Fruit fly (Drosophila melanogaster) whole organism, embryonic: Measurements from ENCODE around the gene CG9300.

Source experiments
- Bgb ChIP-seq: fragments of 200-800 bp; sonication (Bioruptor generic); IDR thresholded peaks from 2 replicates; pipeline ENCODE4 v1.3.6; 2022; ENCODE audit warnings: missing biosample characterization, missing genetic modification characterization; ENCODE audit not compliant: partially characterized antibody
- CG1024 ChIP-seq: fragments of 200-800 bp; sonication (Bioruptor generic); IDR thresholded peaks from 2 replicates; pipeline ENCODE4 v1.3.6; 2022; ENCODE audit warnings: missing biosample characterization, missing genetic modification characterization
- CG10654 ChIP-seq: fragments of 200-800 bp; sonication (Bioruptor generic); optimal IDR thresholded peaks from 2 replicates; lab custom pipeline; 2016; ENCODE audit warnings: missing biosample characterization, missing genetic modification characterization
- CG11504 ChIP-seq: fragments of 200-800 bp; sonication (Bioruptor generic); optimal IDR thresholded peaks from 3 replicates; lab custom pipeline; 2019; ENCODE audit warnings: missing biosample characterization, mild to moderate bottlenecking, missing genetic modification characterization, moderate library complexity
- CG12155 ChIP-seq: fragments of 200-800 bp; sonication (Bioruptor generic); optimal IDR thresholded peaks from 3 replicates; lab custom pipeline; 2016; ENCODE audit warnings: missing biosample characterization, missing genetic modification characterization
- CG16815 ChIP-seq: fragments of 200-800 bp; sonication (Bioruptor generic); optimal IDR thresholded peaks from 3 replicates; lab custom pipeline; 2017; ENCODE audit warnings: missing biosample characterization, mild to moderate bottlenecking, missing genetic modification characterization
- CG2129 ChIP-seq: fragments of 200-800 bp; sonication (Bioruptor generic); IDR thresholded peaks from 2 replicates; pipeline ENCODE4 v1.3.6; 2022; ENCODE audit warnings: missing biosample characterization, missing genetic modification characterization; ENCODE audit not compliant: partially characterized antibody
- CG4282 ChIP-seq: fragments of 200-800 bp; sonication (Bioruptor generic); optimal IDR thresholded peaks from 2 replicates; lab custom pipeline; 2016; ENCODE audit warnings: missing biosample characterization, missing genetic modification characterization
- CG4730 ChIP-seq: fragments of 200-800 bp; sonication (Bioruptor generic); IDR thresholded peaks from 2 replicates; pipeline ENCODE4 v1.3.6; 2022; ENCODE audit warnings: missing biosample characterization, missing genetic modification characterization
- CG5180 ChIP-seq: fragments of 200-800 bp; sonication (Bioruptor generic); optimal IDR thresholded peaks from 3 replicates; lab custom pipeline; 2017; ENCODE audit warnings: missing biosample characterization, missing genetic modification characterization, mild to moderate bottlenecking, moderate library complexity, missing genetic modification reagents
- CG5953 ChIP-seq: fragments of 200-800 bp; sonication (Bioruptor generic); IDR thresholded peaks from 2 replicates; pipeline ENCODE4 v1.3.6; 2022; ENCODE audit warnings: missing biosample characterization, missing genetic modification characterization
- CG6272 ChIP-seq: fragments of 200-800 bp; sonication (Bioruptor generic); IDR thresholded peaks from 2 replicates; pipeline ENCODE4 v1.3.6; 2022; ENCODE audit warnings: missing biosample characterization, missing genetic modification characterization
- CG7357 ChIP-seq: fragments of 200-800 bp; sonication (Bioruptor generic); IDR thresholded peaks from 3 replicates; pipeline ENCODE4 v1.3.6; 2022; ENCODE audit warnings: missing biosample characterization, missing genetic modification characterization
- CG7556 ChIP-seq: fragments of 200-800 bp; sonication (Bioruptor generic); optimal IDR thresholded peaks from 2 replicates; lab custom pipeline; 2017; ENCODE audit warnings: missing biosample characterization, mild to moderate bottlenecking, missing genetic modification characterization
- CG7987 ChIP-seq: fragments of 200-800 bp; sonication (Bioruptor generic); optimal IDR thresholded peaks from 2 replicates; lab custom pipeline; 2018; ENCODE audit warnings: missing biosample characterization, mild to moderate bottlenecking, missing genetic modification characterization, moderate library complexity
- CG9876 ChIP-seq: fragments of 200-800 bp; sonication (Bioruptor generic); optimal IDR thresholded peaks from 2 replicates; lab custom pipeline; 2016; ENCODE audit warnings: missing biosample characterization, missing genetic modification characterization
- CoRest ChIP-seq: fragments of 200-800 bp; sonication (Bioruptor generic); optimal IDR thresholded peaks from 3 replicates; lab custom pipeline; 2018; ENCODE audit warnings: missing biosample characterization, mild to moderate bottlenecking, missing genetic modification characterization, moderate library complexity
- Dip3 ChIP-seq: fragments of 200-800 bp; sonication (Bioruptor generic); optimal IDR thresholded peaks from 3 replicates; lab custom pipeline; 2016; ENCODE audit warnings: missing biosample characterization, missing genetic modification characterization
- Fer3 ChIP-seq: fragments of 200-800 bp; sonication (Bioruptor generic); optimal IDR thresholded peaks from 2 replicates; lab custom pipeline; 2018; ENCODE audit warnings: missing biosample characterization, mild to moderate bottlenecking, missing genetic modification characterization, moderate library complexity
- GATAe ChIP-seq: fragments of 200-800 bp; sonication (Bioruptor generic); conservative IDR thresholded peaks from 2 replicates; pipeline ENCODE4 v1.3.6; 2022; ENCODE audit warnings: missing biosample characterization, missing genetic modification characterization
- Hr3 ChIP-seq: fragments of 200-800 bp; sonication (Bioruptor generic); optimal IDR thresholded peaks from 3 replicates; lab custom pipeline; 2016; ENCODE audit warnings: missing biosample characterization, missing genetic modification characterization
- Mad ChIP-seq: fragments of 200-800 bp; sonication (Bioruptor generic); optimal IDR thresholded peaks from 2 replicates; lab custom pipeline; 2016; ENCODE audit warnings: missing biosample characterization, missing genetic modification characterization
- NFAT ChIP-seq: fragments of 200-800 bp; sonication (Bioruptor generic); IDR thresholded peaks from 2 replicates; pipeline ENCODE4 v1.3.6; 2022; ENCODE audit warnings: missing biosample characterization, missing genetic modification characterization
- Nf-YB ChIP-seq: fragments of 200-800 bp; sonication (Bioruptor generic); optimal IDR thresholded peaks from 3 replicates; lab custom pipeline; 2019; ENCODE audit warnings: missing biosample characterization, mild to moderate bottlenecking, missing genetic modification characterization, moderate library complexity
- Ptx1 ChIP-seq: fragments of 200-800 bp; sonication (Bioruptor generic); IDR thresholded peaks from 2 replicates; pipeline ENCODE4 v1.3.6; 2022; ENCODE audit warnings: missing biosample characterization, missing genetic modification characterization
- Sox100B ChIP-seq: fragments of 200-800 bp; sonication (Bioruptor generic); optimal IDR thresholded peaks from 3 replicates; lab custom pipeline; 2018; ENCODE audit warnings: missing biosample characterization, mild to moderate bottlenecking, missing genetic modification characterization
- Sry-δ ChIP-seq: fragments of 200-800 bp; sonication (Bioruptor generic); optimal IDR thresholded peaks from 2 replicates; lab custom pipeline; 2016; ENCODE audit warnings: missing biosample characterization, missing genetic modification characterization
- Trl ChIP-seq, 3 experiments: fragments of >200 bp in 2 of 3; fragments of 200-800 bp in 1 of 3; sonication (Bioruptor generic) in 1 of 3; optimal IDR thresholded peaks; 2 replicates in 1 of 3; 3 replicates in 2 of 3; lab custom pipeline; 2016 to 2017; ENCODE audit warnings: missing biosample characterization in 1 of 3, missing genetic modification characterization in 1 of 3
- Xbp1 ChIP-seq: fragments of 200-800 bp; sonication (Bioruptor generic); optimal IDR thresholded peaks from 3 replicates; lab custom pipeline; 2016; ENCODE audit warnings: missing biosample characterization, mild to moderate bottlenecking, missing genetic modification characterization
- aop ChIP-seq: fragments of 200-800 bp; sonication (Bioruptor generic); IDR thresholded peaks from 2 replicates; pipeline ENCODE4 v1.3.6; 2022; ENCODE audit warnings: missing biosample characterization, missing genetic modification characterization
- bab2 ChIP-seq: fragments of 200-800 bp; sonication (Bioruptor generic); optimal IDR thresholded peaks from 2 replicates; lab custom pipeline; 2016; ENCODE audit warnings: missing biosample characterization, missing genetic modification characterization
- cas ChIP-seq: fragments of 200-800 bp; sonication (Bioruptor generic); IDR thresholded peaks from 2 replicates; pipeline ENCODE4 v1.3.6; 2022; ENCODE audit warnings: missing biosample characterization, missing genetic modification characterization
- dan ChIP-seq: fragments of 200-800 bp; sonication (Bioruptor generic); IDR thresholded peaks from 2 replicates; pipeline ENCODE4 v1.3.6; 2022; ENCODE audit warnings: missing biosample characterization, missing genetic modification characterization
- danr ChIP-seq: fragments of 200-800 bp; sonication (Bioruptor generic); IDR thresholded peaks from 2 replicates; pipeline ENCODE4 v1.3.6; 2022; ENCODE audit warnings: missing biosample characterization, missing genetic modification characterization
- esg ChIP-seq: fragments of 200-800 bp; sonication (Bioruptor generic); conservative IDR thresholded peaks from 2 replicates; pipeline ENCODE4 v1.3.6; 2022; ENCODE audit warnings: missing biosample characterization, missing genetic modification characterization
- fd102C ChIP-seq: fragments of 200-800 bp; sonication (Bioruptor generic); optimal IDR thresholded peaks from 2 replicates; lab custom pipeline; 2018; ENCODE audit warnings: missing biosample characterization, mild to moderate bottlenecking, missing genetic modification characterization, moderate library complexity
- fru ChIP-seq: fragments of >200 bp; optimal IDR thresholded peaks from 2 replicates; lab custom pipeline; 2017
- lab ChIP-seq: fragments of 200-800 bp; sonication (Bioruptor generic); optimal IDR thresholded peaks from 3 replicates; lab custom pipeline; 2017; ENCODE audit warnings: missing biosample characterization, missing genetic modification characterization, mild to moderate bottlenecking, moderate library complexity, missing genetic modification reagents
- luna ChIP-seq: fragments of 200-800 bp; sonication (Bioruptor generic); optimal IDR thresholded peaks from 2 replicates; lab custom pipeline; 2016; ENCODE audit warnings: missing biosample characterization, missing genetic modification characterization
- nom ChIP-seq: fragments of 200-800 bp; sonication (Bioruptor generic); optimal IDR thresholded peaks from 2 replicates; lab custom pipeline; 2017; ENCODE audit warnings: missing biosample characterization, missing genetic modification characterization, mild to moderate bottlenecking, moderate library complexity, missing genetic modification reagents
- odd ChIP-seq: fragments of 200-800 bp; sonication (Bioruptor generic); optimal IDR thresholded peaks from 2 replicates; lab custom pipeline; 2017; ENCODE audit warnings: missing biosample characterization, mild to moderate bottlenecking, missing genetic modification characterization
- prd ChIP-seq, 3 experiments: fragments of >200 bp in 2 of 3; fragments of 200-800 bp in 1 of 3; sonication (Bioruptor generic) in 1 of 3; optimal IDR thresholded peaks in 2 of 3; IDR thresholded peaks in 1 of 3; 2 replicates in 2 of 3; 3 replicates in 1 of 3; pipeline versions ENCODE4 v1.3.6 to Lab custom; 2017 to 2022; ENCODE audit warnings: missing biosample characterization in 1 of 3, missing genetic modification characterization in 1 of 3
- sim ChIP-seq: fragments of 200-800 bp; sonication (Bioruptor generic); IDR thresholded peaks from 2 replicates; pipeline ENCODE4 v1.3.6; 2022; ENCODE audit warnings: missing biosample characterization, missing genetic modification characterization
- slbo ChIP-seq: fragments of 200-800 bp; sonication (Bioruptor generic); IDR thresholded peaks from 2 replicates; pipeline ENCODE4 v1.3.6; 2022; ENCODE audit warnings: missing biosample characterization, missing genetic modification characterization
- slp2 ChIP-seq: fragments of 200-800 bp; sonication (Bioruptor generic); optimal IDR thresholded peaks from 2 replicates; lab custom pipeline; 2016; ENCODE audit warnings: missing biosample characterization, missing genetic modification characterization
- so ChIP-seq: fragments of 200-800 bp; sonication (Bioruptor generic); IDR thresholded peaks from 3 replicates; pipeline ENCODE4 v1.3.6; 2022; ENCODE audit warnings: missing biosample characterization, missing genetic modification characterization
- unpg ChIP-seq: fragments of 200-800 bp; sonication (Bioruptor generic); optimal IDR thresholded peaks from 3 replicates; lab custom pipeline; 2018; ENCODE audit warnings: missing biosample characterization, mild to moderate bottlenecking, missing genetic modification characterization, moderate library complexity
- usp ChIP-seq: fragments of >200 bp; optimal IDR thresholded peaks from 2 replicates; lab custom pipeline; 2017; ENCODE audit warnings: missing biosample characterization, missing genetic modification characterization
- wek ChIP-seq: fragments of 200-800 bp; sonication (Bioruptor generic); optimal IDR thresholded peaks from 3 replicates; lab custom pipeline; 2018; ENCODE audit warnings: missing biosample characterization, mild to moderate bottlenecking, missing genetic modification characterization, moderate library complexity
- zen2 ChIP-seq: fragments of 200-800 bp; sonication (Bioruptor generic); IDR thresholded peaks from 3 replicates; pipeline ENCODE4 v1.3.6; 2022; ENCODE audit warnings: missing biosample characterization, missing genetic modification characterization; ENCODE audit not compliant: partially characterized antibody

CG9300 gene

DNA sequence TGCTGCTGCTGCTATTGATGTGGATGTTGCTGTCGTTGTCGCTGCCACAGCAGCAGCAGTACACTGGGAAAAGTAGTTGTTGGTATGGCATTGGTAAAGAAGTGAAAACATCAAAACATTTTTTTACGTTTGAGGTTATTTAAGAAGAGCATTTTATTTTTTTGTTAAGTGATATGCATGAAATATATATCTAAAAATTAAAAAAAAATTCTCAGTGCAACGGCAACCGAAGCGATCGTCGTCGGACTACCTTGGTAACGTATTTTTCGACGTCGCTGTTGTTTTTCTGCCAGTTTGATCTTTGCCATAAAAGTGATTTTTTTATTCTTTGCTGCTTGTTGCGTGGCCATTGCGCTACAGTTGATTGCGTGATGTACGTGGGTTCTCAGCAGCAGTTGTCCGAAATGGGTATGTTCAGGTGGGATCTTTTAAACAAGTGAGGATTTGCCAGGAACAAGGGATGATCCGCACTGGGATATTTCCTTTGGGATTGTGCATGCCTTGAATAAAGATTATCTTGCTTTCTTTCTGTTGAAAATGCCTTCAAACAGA is 8.6 kb downstream of the CG9300 start (continued):
- peak; percentile 93 for TF ChIP-seq CG12155 (GFP tag; lab: Kevin White, UChicago)
- peak; percentile 58 for TF ChIP-seq Sry-δ (GFP tag; lab: Kevin White, UChicago)
- peak; percentile 94 for TF ChIP-seq CG10654 (GFP tag; lab: Kevin White, UChicago)
- peak; percentile 91 for TF ChIP-seq CG1024
- TF ChIP-seq Dip3 (GFP tag; lab: Kevin White, UChicago) = peak; percentile 86
- peak; percentile 94 for TF ChIP-seq CG11504
- TF ChIP-seq CG6272 (GFP tag; lab: Robert Waterston, UW) = peak; percentile 84
- TF ChIP-seq CoRest = peak; percentile 97
- peak; percentile 94 for TF ChIP-seq slbo
- no peak for TF ChIP-seq Trl (optimal IDR thresholded peaks at IDR 0.05; lab: Kevin White, UChicago)
- peak; percentile 94 for TF ChIP-seq Trl (GFP tag; optimal IDR thresholded peaks at IDR 0.05; lab: Kevin White, UChicago)
- TF ChIP-seq slp2 (GFP tag; lab: Kevin White, UChicago) = peak; percentile 90
- TF ChIP-seq lab = peak; percentile 96
- TF ChIP-seq Fer3 (tag; lab: Kevin White, UChicago) = peak; percentile 94
- peak; percentile 92 for TF ChIP-seq CG4730
- TF ChIP-seq cas (GFP tag; lab: Robert Waterston, UW) = peak; percentile 80
- TF ChIP-seq CG4282 (GFP tag; lab: Kevin White, UChicago) = peak; percentile 80
- TF ChIP-seq wek = peak; percentile 76
- TF ChIP-seq bab2 (GFP tag; lab: Kevin White, UChicago) = peak; percentile 91
- peak; percentile 91 for TF ChIP-seq NFAT (GFP tag; lab: Robert Waterston, UW)
- TF ChIP-seq so (GFP tag; lab: Robert Waterston, UW) = peak; percentile 97
- TF ChIP-seq fru = no peak
- TF ChIP-seq Xbp1 = peak; percentile 95
- TF ChIP-seq Hr3 (GFP tag; lab: Kevin White, UChicago) = peak; percentile 93
- TF ChIP-seq esg = peak; percentile 93
- peak; percentile 54 for TF ChIP-seq CG9876 (GFP tag; lab: Kevin White, UChicago)
- TF ChIP-seq Mad (GFP tag; lab: Kevin White, UChicago) = peak; percentile 93
- no peak for TF ChIP-seq usp
- peak; percentile 87 for TF ChIP-seq CG7357
- no peak for TF ChIP-seq zen2
- peak; percentile 92 for TF ChIP-seq Sox100B (GFP tag; lab: Kevin White, UChicago)
- peak; percentile 99 for TF ChIP-seq fd102C (GFP tag; lab: Kevin White, UChicago)
- TF ChIP-seq Nf-YB (GFP tag; lab: Kevin White, UChicago) = peak; percentile 83
- TF ChIP-seq danr (GFP tag; lab: Robert Waterston, UW) = peak; percentile 94
- TF ChIP-seq aop (GFP tag; lab: Robert Waterston, UW) = peak; percentile 84
- TF ChIP-seq nom (GFP tag; lab: Kevin White, UChicago) = peak; percentile 98
- TF ChIP-seq luna (GFP tag; lab: Kevin White, UChicago) = peak; percentile 75
- TF ChIP-seq CG7987 (GFP tag; lab: Kevin White, UChicago) = peak; percentile 78
- no peak for TF ChIP-seq Bgb (GFP tag; lab: Robert Waterston, UW)
- peak; percentile 83; the same call in 1 of the 2 replicates for TF ChIP-seq sim (GFP tag; lab: Robert Waterston, UW)
- TF ChIP-seq CG2129 (GFP tag; lab: Robert Waterston, UW) = no peak
- TF ChIP-seq GATAe (GFP tag; lab: Robert Waterston, UW) = peak; percentile 76
- TF ChIP-seq CG5953 (GFP tag; lab: Robert Waterston, UW) = peak; percentile 89
- peak; percentile 95 for TF ChIP-seq CG16815
- peak; percentile 81 for TF ChIP-seq CG5180 (GFP tag; lab: Kevin White, UChicago)
- no peak for TF ChIP-seq prd (optimal IDR thresholded peaks at IDR 0.05; lab: Kevin White, UChicago)
- TF ChIP-seq prd (GFP tag; IDR thresholded peaks at IDR 0.05; lab: Robert Waterston, UW) = peak; percentile 99
- peak; percentile 94 for TF ChIP-seq Ptx1 (GFP tag; lab: Robert Waterston, UW)
- TF ChIP-seq unpg (GFP tag; lab: Kevin White, UChicago) = peak; percentile 97
- peak; percentile 92 for TF ChIP-seq odd (GFP tag; lab: Kevin White, UChicago)
- TF ChIP-seq CG7556 (GFP tag; lab: Kevin White, UChicago) = peak; percentile 95
- no peak; the same call in 1 of the 2 replicates for TF ChIP-seq dan (GFP tag; lab: Robert Waterston, UW)
